Worm (Caenorhabditis elegans) whole organism, L3 larva: ENCODE measurements around the gene F53A9.8.

Source experiments
- eor-1 ChIP-seq, 2 experiments: fragments of 150-350 bp; optimal IDR thresholded peaks; 2 replicates each; lab custom pipeline; 2014 to 2018; ENCODE audit warnings: missing biosample characterization in 2 of 2, missing genetic modification characterization in 2 of 2
- snpc-4 ChIP-seq: fragments of 150-350 bp; optimal IDR thresholded peaks from 2 replicates; lab custom pipeline; 2014; ENCODE audit warnings: missing biosample characterization, missing genetic modification characterization
- ztf-4 ChIP-seq: fragments of 150-350 bp; optimal IDR thresholded peaks from 2 replicates; lab custom pipeline; 2014; ENCODE audit warnings: missing biosample characterization, missing genetic modification characterization

ce11 chrX:8727306-8727705 is 8.6 kb upstream of the F53A9.8 start, which contains the start of gene EGAP4.1:
- TF ChIP-seq ztf-4 (tag; lab: Kevin White, UChicago) (no peak), snpc-4 (tag; lab: Kevin White, UChicago) (no peak), eor-1 (tag; optimal IDR thresholded peaks at IDR 0.05; lab: Kevin White, UChicago) (no peak)
